Worm (Caenorhabditis elegans) whole organism, young adult: ENCODE data around the gene B0563.1.
A peak's percentile ranks its signal among the peaks of the same experiment; 100 is the strongest.

Experiments
- B0035.1 ChIP-seq: sonication (generic microtip); optimal IDR thresholded peaks from 2 replicates; lab custom pipeline; 2016; ENCODE audit warnings: missing genetic modification characterization, mild to moderate bottlenecking, missing compliant biosample characterization, missing genotype, missing genetic modification reagents
- C06A6.2 ChIP-seq: fragments of 200-800 bp; sonication (Bioruptor generic); conservative IDR thresholded peaks from 2 replicates; pipeline ENCODE4 v1.3.6; 2022; ENCODE audit warnings: missing genetic modification characterization, missing compliant biosample characterization
- T26A5.8 ChIP-seq: sonication (generic microtip); optimal IDR thresholded peaks from 2 replicates; lab custom pipeline; 2016; ENCODE audit warnings: missing genetic modification characterization, missing compliant biosample characterization
- akir-1 ChIP-seq: fragments of 200-800 bp; sonication (Bioruptor generic); optimal IDR thresholded peaks from 2 replicates; lab custom pipeline; 2018; ENCODE audit warnings: mild to moderate bottlenecking, missing genetic modification characterization, moderate library complexity, missing compliant biosample characterization
- ama-1 ChIP-seq, 3 experiments: fragments of 150-350 bp in 1 of 3; sonication (generic microtip) in 2 of 3; optimal IDR thresholded peaks; 2 replicates each; lab custom pipeline; 2014 to 2018; ENCODE audit warnings: missing biosample characterization in 2 of 3, missing genetic modification characterization in 2 of 3, missing genetic modification reagents in 2 of 3
- attf-5 ChIP-seq: fragments of 200-800 bp; sonication (Bioruptor generic); optimal IDR thresholded peaks from 2 replicates; lab custom pipeline; 2018; ENCODE audit warnings: mild to moderate bottlenecking, missing genetic modification characterization, missing compliant biosample characterization
- efl-1 ChIP-seq: fragments of 150-350 bp; optimal IDR thresholded peaks from 2 replicates; lab custom pipeline; 2014; ENCODE audit warnings: missing biosample characterization, missing genetic modification reagents, missing genetic modification characterization
- hlh-26 ChIP-seq: fragments of 200-800 bp; sonication (Bioruptor generic); conservative IDR thresholded peaks from 2 replicates; pipeline ENCODE4 v1.3.6; 2022; ENCODE audit warnings: missing genetic modification reagents, missing genetic modification characterization, missing compliant biosample characterization
- lsy-27 ChIP-seq: sonication (generic microtip); optimal IDR thresholded peaks from 2 replicates; lab custom pipeline; 2017; ENCODE audit warnings: missing genetic modification characterization, mild to moderate bottlenecking, missing compliant biosample characterization, antibody characterized with exemption, missing genotype, borderline replicate concordance; ENCODE audit not compliant: insufficient read depth
- mxl-1 ChIP-seq: sonication (generic microtip); optimal IDR thresholded peaks from 2 replicates; lab custom pipeline; 2016; ENCODE audit warnings: missing genetic modification characterization, missing compliant biosample characterization
- nhr-27 ChIP-seq: fragments of 200-800 bp; sonication (Bioruptor generic); optimal IDR thresholded peaks from 2 replicates; lab custom pipeline; 2018; ENCODE audit warnings: mild to moderate bottlenecking, missing genetic modification characterization, moderate library complexity, missing compliant biosample characterization
- unc-62 ChIP-seq: fragments of 150-350 bp; optimal IDR thresholded peaks from 2 replicates; lab custom pipeline; 2014; ENCODE audit warnings: missing biosample characterization, missing genetic modification reagents, missing genetic modification characterization
- ztf-26 ChIP-seq: sonication (generic microtip); optimal IDR thresholded peaks from 2 replicates; lab custom pipeline; 2017; ENCODE audit warnings: missing genetic modification characterization, missing compliant biosample characterization

DNA sequence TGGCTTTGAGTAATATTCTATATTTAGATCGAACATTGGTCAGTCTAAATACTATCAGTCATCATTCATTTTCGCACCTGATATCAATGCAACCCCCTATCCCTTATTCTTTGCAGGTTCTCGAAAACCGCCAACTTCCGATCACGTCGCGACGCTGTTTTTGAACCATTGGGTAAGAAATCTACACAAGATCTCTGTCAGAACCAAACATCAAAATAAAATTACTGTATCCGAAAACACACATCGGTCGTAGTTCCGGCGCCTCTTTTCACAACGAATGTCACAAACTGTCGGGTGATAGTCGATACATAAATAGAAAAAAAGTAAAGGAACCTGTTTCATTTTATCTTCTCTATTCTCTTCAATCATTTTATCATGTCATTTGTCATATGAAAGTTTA lies 24.4 kb upstream of the B0563.1 start:
- peak; percentile 70 for TF ChIP-seq ztf-26 (tag; lab: Kevin White, UChicago)
- no peak for TF ChIP-seq lsy-27 (tag; lab: Kevin White, UChicago)
- no peak for TF ChIP-seq efl-1 (GFP tag; lab: Kevin White, UChicago)
- no peak for TF ChIP-seq mxl-1 (tag; lab: Kevin White, UChicago)
- no peak for TF ChIP-seq nhr-27 (tag; lab: Kevin White, UChicago)
- TF ChIP-seq akir-1, result no peak
- TF ChIP-seq unc-62 (GFP tag; lab: Kevin White, UChicago), result no peak
- no peak for TF ChIP-seq attf-5 (GFP tag; lab: Kevin White, UChicago)
- TF ChIP-seq T26A5.8 (tag; lab: Kevin White, UChicago), result no peak
- TF ChIP-seq hlh-26 (GFP tag; lab: Robert Waterston, UW), result no peak
- TF ChIP-seq ama-1 (optimal IDR thresholded peaks at IDR 0.05; lab: Kevin White, UChicago), result no peak
- TF ChIP-seq ama-1 (GFP tag; optimal IDR thresholded peaks at IDR 0.05; lab: Kevin White, UChicago), result no peak
- no peak for TF ChIP-seq B0035.1 (tag; lab: Kevin White, UChicago)
- TF ChIP-seq C06A6.2 (GFP tag; lab: Robert Waterston, UW), result no peak
